Comparison of ENCODE assay signal across 1 worm cellular context in genomic region chrV:13715223-13715686, ce11.
TF ChIP-seq lines count a peak whose summit lies in the region.

TSS of gene zipt-9 (minus strand) at chrV:13715273.

TF ChIP-seq in whole organism, L1 larva, 84 proteins besides CTCF, POLR2A, EP300 and RAD21 (continued from another document):
- TF ChIP-seq sox-4 (tag; optimal IDR thresholded peaks at IDR 0.05; lab: Kevin White, UChicago) = peak; percentile 63
- peak; percentile 47 for TF ChIP-seq nhr-237 (tag; optimal IDR thresholded peaks at IDR 0.05; lab: Kevin White, UChicago)
- peak; percentile 89 for TF ChIP-seq C16A3.4 (tag; optimal IDR thresholded peaks at IDR 0.05; lab: Kevin White, UChicago)
- TF ChIP-seq lin-13 (GFP tag; optimal IDR thresholded peaks at IDR 0.05; lab: Kevin White, UChicago) = peak; percentile 63
- no peak for TF ChIP-seq nhr-12 (tag; optimal IDR thresholded peaks at IDR 0.05; lab: Kevin White, UChicago)
- peak; percentile 99 for TF ChIP-seq pax-3 (tag; optimal IDR thresholded peaks at IDR 0.05; lab: Kevin White, UChicago)
- peak; percentile 80 for TF ChIP-seq ceh-88 (GFP tag; IDR thresholded peaks at IDR 0.05; lab: Robert Waterston, UW)
- peak in 1 of 2 experiments; percentile 66 for TF ChIP-seq mdl-1 (tag; optimal IDR thresholded peaks at IDR 0.05; lab: Kevin White, UChicago)
- no peak for TF ChIP-seq tlp-1 (tag; optimal IDR thresholded peaks at IDR 0.05; lab: Kevin White, UChicago)
- TF ChIP-seq alr-1 (tag; optimal IDR thresholded peaks at IDR 0.05; lab: Kevin White, UChicago; ENCODE audit: borderline replicate concordance) = no peak
- peak; percentile 90 for TF ChIP-seq lin-15B (tag; optimal IDR thresholded peaks at IDR 0.05; lab: Kevin White, UChicago)
- TF ChIP-seq ztf-4 (tag; optimal IDR thresholded peaks at IDR 0.05; lab: Kevin White, UChicago) = no peak
- peak; percentile 50; the same call in 1 of the 2 replicates for TF ChIP-seq grh-1 (GFP tag; IDR thresholded peaks at IDR 0.05; lab: Robert Waterston, UW)
- TF ChIP-seq irx-1 (tag; optimal IDR thresholded peaks at IDR 0.05; lab: Kevin White, UChicago) = peak; percentile 71
- peak; percentile 11 for TF ChIP-seq lin-39 (tag; optimal IDR thresholded peaks at IDR 0.05; lab: Kevin White, UChicago)
- TF ChIP-seq egl-27 (tag; optimal IDR thresholded peaks at IDR 0.05; lab: Kevin White, UChicago) = no peak
- TF ChIP-seq nhr-28 (tag; optimal IDR thresholded peaks at IDR 0.05; lab: Kevin White, UChicago) = no peak
- TF ChIP-seq aha-1 (tag; optimal IDR thresholded peaks at IDR 0.05; lab: Kevin White, UChicago) = no peak
- peak; percentile 84 for TF ChIP-seq xbp-1 (tag; optimal IDR thresholded peaks at IDR 0.05; lab: Kevin White, UChicago)
- TF ChIP-seq rnt-1 (tag; optimal IDR thresholded peaks at IDR 0.05; lab: Kevin White, UChicago) = peak; percentile 94
- peak; percentile 82 to 85 for TF ChIP-seq efl-1 (optimal IDR thresholded peaks at IDR 0.05; lab: Kevin White, UChicago)
- TF ChIP-seq efl-1 (GFP tag; optimal IDR thresholded peaks at IDR 0.05 in 1 of 2; lab: Kevin White, UChicago) = peak; percentile 73 to 95
- TF ChIP-seq lir-3 (tag; optimal IDR thresholded peaks at IDR 0.05; lab: Kevin White, UChicago; ENCODE audit: poor library complexity) = peak; percentile 89
- peak; percentile 82 for TF ChIP-seq egl-13 (tag; optimal IDR thresholded peaks at IDR 0.05; lab: Kevin White, UChicago)
